Worm (Caenorhabditis elegans) whole organism, L3 larva: ENCODE measurements around the gene twk-44.
A peak's percentile ranks its signal among the peaks of the same experiment; 100 is the strongest.

Source experiments
- R02D3.7 ChIP-seq: fragments of 150-350 bp; optimal IDR thresholded peaks from 2 replicates; lab custom pipeline; 2014; ENCODE audit warnings: missing biosample characterization, missing genetic modification characterization
- ZK546.5 ChIP-seq: sonication (generic microtip); optimal IDR thresholded peaks from 2 replicates; lab custom pipeline; 2017; ENCODE audit warnings: missing biosample characterization, missing genetic modification characterization
- aly-2 ChIP-seq: fragments of 150-350 bp; optimal IDR thresholded peaks from 2 replicates; lab custom pipeline; 2014; ENCODE audit warnings: missing biosample characterization, missing genetic modification characterization
- ama-1 ChIP-seq: fragments of 150-350 bp; optimal IDR thresholded peaks from 2 replicates; lab custom pipeline; 2018
- ceh-16 ChIP-seq: sonication (generic microtip); optimal IDR thresholded peaks from 2 replicates; lab custom pipeline; 2017; ENCODE audit warnings: missing biosample characterization, missing genetic modification characterization
- ceh-28 ChIP-seq: fragments of 150-350 bp; optimal IDR thresholded peaks from 2 replicates; lab custom pipeline; 2014; ENCODE audit warnings: missing biosample characterization, missing genetic modification reagents, missing genetic modification characterization
- ceh-82 ChIP-seq: fragments of 150-350 bp; optimal IDR thresholded peaks from 2 replicates; lab custom pipeline; 2014; ENCODE audit warnings: missing biosample characterization, missing genetic modification characterization
- ceh-9 ChIP-seq: sonication (generic microtip); optimal IDR thresholded peaks from 2 replicates; lab custom pipeline; 2018; ENCODE audit warnings: missing biosample characterization, missing genetic modification characterization
- daf-12 ChIP-seq: fragments of 150-350 bp; optimal IDR thresholded peaks from 2 replicates; lab custom pipeline; 2014; ENCODE audit warnings: missing biosample characterization, missing genetic modification reagents, missing genetic modification characterization
- egl-27 ChIP-seq: sonication (generic microtip); optimal IDR thresholded peaks from 4 replicates; lab custom pipeline; 2017; ENCODE audit warnings: missing biosample characterization, missing genetic modification reagents, missing genetic modification characterization
- egl-5 ChIP-seq: fragments of 150-350 bp; optimal IDR thresholded peaks from 2 replicates; lab custom pipeline; 2017; ENCODE audit warnings: missing biosample characterization, missing genetic modification reagents, missing genetic modification characterization, inconsistent platforms
- elt-1 ChIP-seq: fragments of 150-350 bp; optimal IDR thresholded peaks from 2 replicates; lab custom pipeline; 2014; ENCODE audit warnings: missing biosample characterization, missing genetic modification characterization
- elt-3 ChIP-seq, 3 experiments: fragments of 150-350 bp in 1 of 3; sonication (generic microtip) in 2 of 3; optimal IDR thresholded peaks; 2 replicates in 2 of 3; 4 replicates in 1 of 3; lab custom pipeline; 2014 to 2017; ENCODE audit warnings: missing biosample characterization in 3 of 3, missing genetic modification characterization in 3 of 3
- eor-1 ChIP-seq, 2 experiments: fragments of 150-350 bp; optimal IDR thresholded peaks; 2 replicates each; lab custom pipeline; 2014 to 2018; ENCODE audit warnings: missing biosample characterization in 2 of 2, missing genetic modification characterization in 2 of 2
- fkh-10 ChIP-seq: sonication (generic microtip); optimal IDR thresholded peaks from 2 replicates; lab custom pipeline; 2017; ENCODE audit warnings: missing biosample characterization, missing genetic modification reagents, missing genetic modification characterization
- fkh-2 ChIP-seq: fragments of 150-350 bp; optimal IDR thresholded peaks from 2 replicates; lab custom pipeline; 2014; ENCODE audit warnings: missing biosample characterization, missing genetic modification reagents, missing genetic modification characterization
- jun-1 ChIP-seq: fragments of 150-350 bp; optimal IDR thresholded peaks from 2 replicates; lab custom pipeline; 2014; ENCODE audit warnings: missing biosample characterization, missing genetic modification reagents, missing genetic modification characterization
- lin-15B ChIP-seq: fragments of 150-350 bp; optimal IDR thresholded peaks from 2 replicates; lab custom pipeline; 2014; ENCODE audit warnings: missing biosample characterization, missing genetic modification characterization
- lsy-12 ChIP-seq: sonication (generic microtip); optimal IDR thresholded peaks from 2 replicates; lab custom pipeline; 2016; ENCODE audit warnings: mild to moderate bottlenecking, missing genetic modification characterization, missing compliant biosample characterization
- mdl-1 ChIP-seq: fragments of 150-350 bp; optimal IDR thresholded peaks from 2 replicates; lab custom pipeline; 2014; ENCODE audit warnings: missing biosample characterization, missing genetic modification characterization
- mml-1 ChIP-seq: fragments of 150-350 bp; sonication (generic microtip); optimal IDR thresholded peaks from 3 replicates; lab custom pipeline; 2014; ENCODE audit warnings: missing biosample characterization, missing genetic modification characterization
- nfya-1 ChIP-seq: sonication (generic microtip); optimal IDR thresholded peaks from 2 replicates; lab custom pipeline; 2017; ENCODE audit warnings: missing genetic modification characterization, mild to moderate bottlenecking, missing compliant biosample characterization, antibody characterized with exemption, moderate library complexity; ENCODE audit not compliant: insufficient read depth
- nhr-11 ChIP-seq: fragments of 150-350 bp; optimal IDR thresholded peaks from 2 replicates; lab custom pipeline; 2014; ENCODE audit warnings: missing biosample characterization, missing genetic modification characterization
- nhr-25 ChIP-seq: sonication (generic microtip); optimal IDR thresholded peaks from 2 replicates; lab custom pipeline; 2017; ENCODE audit warnings: missing biosample characterization, missing genetic modification characterization
- nhr-28 ChIP-seq: fragments of 150-350 bp; optimal IDR thresholded peaks from 2 replicates; lab custom pipeline; 2014; ENCODE audit warnings: missing biosample characterization, missing genetic modification characterization
- nhr-43 ChIP-seq: sonication (generic microtip); optimal IDR thresholded peaks from 2 replicates; lab custom pipeline; 2016; ENCODE audit warnings: mild to moderate bottlenecking, missing genetic modification characterization, missing compliant biosample characterization; ENCODE audit not compliant: poor library complexity, severe bottlenecking
- nhr-67 ChIP-seq: fragments of 150-350 bp; optimal IDR thresholded peaks from 2 replicates; lab custom pipeline; 2014; ENCODE audit warnings: missing biosample characterization, missing genetic modification characterization
- nhr-76 ChIP-seq: fragments of 150-350 bp; sonication (generic microtip); optimal IDR thresholded peaks from 5 replicates; lab custom pipeline; 2014; ENCODE audit warnings: missing biosample characterization, missing genetic modification characterization
- pha-4 ChIP-seq: fragments of 150-350 bp; optimal IDR thresholded peaks from 2 replicates; lab custom pipeline; 2014; ENCODE audit warnings: missing biosample characterization, missing genetic modification reagents, missing genetic modification characterization
- pqm-1 ChIP-seq: fragments of 150-350 bp; optimal IDR thresholded peaks from 2 replicates; lab custom pipeline; 2017; ENCODE audit warnings: missing biosample characterization, missing genetic modification characterization, inconsistent platforms
- skn-1 ChIP-seq: fragments of 150-350 bp; optimal IDR thresholded peaks from 2 replicates; lab custom pipeline; 2014; ENCODE audit warnings: missing biosample characterization, missing genetic modification characterization
- snpc-4 ChIP-seq: fragments of 150-350 bp; optimal IDR thresholded peaks from 2 replicates; lab custom pipeline; 2014; ENCODE audit warnings: missing biosample characterization, missing genetic modification characterization
- tbx-2 ChIP-seq: sonication (generic microtip); optimal IDR thresholded peaks from 2 replicates; lab custom pipeline; 2016; ENCODE audit warnings: mild to moderate bottlenecking, missing genetic modification characterization, missing compliant biosample characterization
- unc-39 ChIP-seq: sonication (generic microtip); optimal IDR thresholded peaks from 4 replicates; lab custom pipeline; 2017; ENCODE audit warnings: missing biosample characterization, missing genetic modification characterization
- unc-62 ChIP-seq: fragments of 150-350 bp; sonication (generic microtip); optimal IDR thresholded peaks from 4 replicates; lab custom pipeline; 2014; ENCODE audit warnings: missing biosample characterization, missing genetic modification reagents, missing genetic modification characterization
- zag-1 ChIP-seq: fragments of 150-350 bp; optimal IDR thresholded peaks from 2 replicates; lab custom pipeline; 2014; ENCODE audit warnings: missing biosample characterization, missing genetic modification characterization

The twk-44 gene

DNA sequence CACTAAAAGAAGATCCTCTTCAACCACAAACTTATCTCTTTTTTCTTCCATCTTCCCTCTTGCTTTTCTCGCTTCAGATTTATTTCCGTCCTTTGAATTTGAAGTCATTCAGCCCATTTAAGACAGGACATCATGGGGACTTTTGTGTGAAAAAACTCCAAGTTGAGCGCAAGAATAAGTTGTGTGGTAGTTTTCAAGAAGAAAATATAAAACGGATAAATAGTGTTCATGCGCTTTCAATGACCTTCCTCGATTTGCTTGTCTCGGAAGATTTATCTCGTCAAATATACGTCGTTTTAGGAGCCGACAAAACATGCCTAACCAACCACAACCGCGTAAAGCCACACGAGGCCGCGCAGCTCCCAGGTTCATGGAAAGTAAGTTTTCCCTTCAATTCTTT lies 5.2 kb upstream of the twk-44 start, which contains the start of gene sto-6:
TSS of gene sto-6 (plus strand) at position 301 of the 400 bp plus-strand sequence.
- TF ChIP-seq snpc-4 (no peak), nhr-76 (tag; lab: Kevin White, UChicago) (no peak), fkh-2 (no peak), lin-15B (tag; lab: Kevin White, UChicago) (no peak), skn-1 (no peak), pha-4 (tag; lab: Kevin White, UChicago) (no peak)

- no peak for TF ChIP-seq tbx-2 (tag; lab: Kevin White, UChicago)
- peak; percentile 43 for TF ChIP-seq fkh-10 (GFP tag; lab: Kevin White, UChicago)
- TF ChIP-seq nfya-1 (tag; lab: Kevin White, UChicago) = no peak
Measured at ce11 chrX:11630499-11630898, 3.6 kb upstream of the twk-44 start.

- TF ChIP-seq ceh-16 (tag; lab: Kevin White, UChicago) (no peak), lsy-12 (tag; lab: Kevin White, UChicago) (no peak), pha-4 (tag; lab: Kevin White, UChicago) (no peak), eor-1 (tag; optimal IDR thresholded peaks at IDR 0.05; lab: Kevin White, UChicago) (no peak), jun-1 (tag; lab: Kevin White, UChicago) (no peak)
Measured at ce11 chrX:11628580-11628979, 1.7 kb upstream of the twk-44 start, which contains the start of gene spp-30. Gene spp-30 (minus strand): TSS chrX:11628680.

DNA sequence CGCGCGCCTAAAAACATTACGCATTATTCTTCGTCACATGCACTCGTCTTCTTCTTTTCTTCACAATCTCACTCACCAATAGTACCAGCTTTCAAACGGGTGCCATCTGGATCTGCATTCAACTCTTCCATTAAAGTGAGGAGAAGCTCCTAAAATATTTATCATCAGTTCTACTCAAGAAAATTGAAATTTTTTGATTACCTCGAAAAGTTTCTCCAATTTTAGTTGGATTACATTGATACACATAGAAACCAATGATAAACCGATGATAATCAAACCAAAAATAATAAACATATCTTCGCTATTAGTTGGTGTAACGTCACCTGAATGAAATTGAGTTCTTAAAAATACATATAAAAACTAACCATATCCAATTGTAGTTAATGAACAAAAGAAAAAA lies 2.3 kb downstream of the twk-44 start:
- TF ChIP-seq daf-12 (no peak), ceh-9 (tag; lab: Kevin White, UChicago) (no peak), ZK546.5 (tag; lab: Kevin White, UChicago) (no peak)

- no peak for TF ChIP-seq mml-1 (tag; lab: Kevin White, UChicago)
- TF ChIP-seq snpc-4 = peak; percentile 42
Measured at ce11 chrX:11623442-11623841, 3.5 kb downstream of the twk-44 start.

DNA sequence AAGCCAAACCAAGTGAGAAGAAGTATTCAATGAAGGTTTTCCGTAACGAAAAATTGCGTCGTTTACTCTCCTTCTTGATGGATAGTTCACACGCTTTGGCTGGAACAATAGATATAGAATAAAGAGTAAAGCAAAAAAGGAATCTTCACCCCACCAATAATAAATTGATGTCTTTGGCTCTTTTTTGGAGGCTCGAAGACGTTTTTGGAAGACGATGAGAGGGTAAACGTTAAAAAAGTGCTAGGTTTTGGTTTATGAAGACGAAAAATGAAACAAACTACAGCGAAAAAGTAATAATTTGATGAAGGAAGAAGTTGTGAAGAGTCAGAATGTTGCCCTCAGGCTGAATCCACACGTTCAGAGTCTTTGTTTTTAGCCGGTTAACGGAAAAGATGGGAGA lies 4.9 kb downstream of the twk-44 start, which contains the start of gene sto-3:
TSS of gene sto-3 (minus strand) at position 101 of the 400 bp plus-strand sequence.
- TF ChIP-seq nhr-11 (tag; lab: Kevin White, UChicago) (no peak), mdl-1 (no peak), ceh-28 (tag; lab: Kevin White, UChicago) (no peak), R02D3.7 (no peak), ceh-16 (tag; lab: Kevin White, UChicago) (no peak), ceh-82 (tag; lab: Kevin White, UChicago) (no peak), elt-1 (tag; lab: Kevin White, UChicago) (no peak), unc-39 (tag; lab: Kevin White, UChicago) (no peak), zag-1 (no peak), pqm-1 (no peak), nhr-25 (tag; lab: Kevin White, UChicago) (no peak), nfya-1 (tag; lab: Kevin White, UChicago) (no peak), egl-5 (tag; lab: Kevin White, UChicago) (no peak), tbx-2 (tag; lab: Kevin White, UChicago) (no peak), nhr-28 (tag; lab: Kevin White, UChicago) (no peak)

DNA sequence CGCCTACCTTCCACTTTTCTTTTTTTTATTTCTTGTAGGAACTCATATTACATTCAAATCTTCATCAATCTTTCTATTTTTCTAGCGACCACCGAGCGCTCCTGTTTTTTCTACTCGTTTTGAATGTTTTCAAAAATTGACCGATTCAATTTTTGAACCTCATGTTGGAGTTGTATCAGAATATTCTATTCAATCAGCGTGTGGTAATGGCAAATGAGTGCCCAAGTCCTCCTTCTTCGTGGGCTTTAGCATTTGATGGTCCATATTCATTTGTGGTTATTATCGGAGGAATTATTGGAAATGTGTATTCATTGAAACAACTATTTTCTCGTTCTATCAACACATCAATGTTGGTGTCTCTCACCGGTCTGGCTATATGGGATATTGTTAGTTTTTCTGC lies 9.5 kb downstream of the twk-44 start, which contains the start of gene F52D10.4:
TSS of gene F52D10.4 (plus strand) at position 84 of the 400 bp plus-strand sequence.
- TF ChIP-seq mdl-1 (no peak), nhr-76 (tag; lab: Kevin White, UChicago) (no peak), lsy-12 (tag; lab: Kevin White, UChicago) (no peak), nfya-1 (tag; lab: Kevin White, UChicago) (no peak), elt-3 (tag; optimal IDR thresholded peaks at IDR 0.05; lab: Kevin White, UChicago) (no peak), nhr-11 (tag; lab: Kevin White, UChicago) (no peak), ceh-82 (tag; lab: Kevin White, UChicago) (no peak), ceh-28 (tag; lab: Kevin White, UChicago) (no peak), aly-2 (no peak), nhr-43 (tag; lab: Kevin White, UChicago) (no peak), elt-1 (tag; lab: Kevin White, UChicago) (no peak), ceh-16 (tag; lab: Kevin White, UChicago) (no peak), egl-27 (no peak), ama-1 (no peak), nhr-67 (tag; lab: Kevin White, UChicago) (no peak), ceh-9 (tag; lab: Kevin White, UChicago) (no peak), R02D3.7 (no peak), unc-62 (GFP tag; lab: Kevin White, UChicago) (no peak), daf-12 (no peak), snpc-4 (no peak)
- TF ChIP-seq, all 47 proteins: peak for 0
